Fruit fly (Drosophila melanogaster) whole organism, embryonic: ENCODE data around the gene CG15717.

Source experiments
- Atf6 ChIP-seq: fragments of 200-800 bp; sonication (Bioruptor generic); IDR thresholded peaks from 2 replicates; pipeline ENCODE4 v1.3.6; 2022; ENCODE audit warnings: missing biosample characterization, missing genetic modification characterization
- CG10431 ChIP-seq: fragments of 200-800 bp; sonication (Bioruptor generic); optimal IDR thresholded peaks from 3 replicates; lab custom pipeline; 2018; ENCODE audit warnings: missing biosample characterization, mild to moderate bottlenecking, missing genetic modification characterization
- CG11093 ChIP-seq: fragments of 200-800 bp; sonication (Bioruptor generic); IDR thresholded peaks from 3 replicates; pipeline ENCODE4 v1.3.6; 2022; ENCODE audit warnings: missing biosample characterization, missing genetic modification characterization
- CG12155 ChIP-seq: fragments of 200-800 bp; sonication (Bioruptor generic); optimal IDR thresholded peaks from 3 replicates; lab custom pipeline; 2016; ENCODE audit warnings: missing biosample characterization, missing genetic modification characterization
- CG13775 ChIP-seq: fragments of 200-800 bp; sonication (Bioruptor generic); optimal IDR thresholded peaks from 3 replicates; lab custom pipeline; 2017; ENCODE audit warnings: missing biosample characterization, mild to moderate bottlenecking, missing genetic modification characterization
- CG14014 ChIP-seq: fragments of 200-800 bp; sonication (Bioruptor generic); IDR thresholded peaks from 2 replicates; pipeline ENCODE4 v1.3.6; 2022; ENCODE audit warnings: missing biosample characterization, missing genetic modification characterization
- CG15011 ChIP-seq: fragments of 200-800 bp; sonication (Bioruptor generic); optimal IDR thresholded peaks from 3 replicates; lab custom pipeline; 2018; ENCODE audit warnings: missing biosample characterization, mild to moderate bottlenecking, missing genetic modification characterization
- CG1792 ChIP-seq: fragments of 200-800 bp; sonication (Bioruptor generic); optimal IDR thresholded peaks from 2 replicates; lab custom pipeline; 2016; ENCODE audit warnings: missing biosample characterization, missing genetic modification characterization
- CG2199 ChIP-seq: fragments of 200-800 bp; sonication (Bioruptor generic); IDR thresholded peaks from 3 replicates; pipeline ENCODE4 v1.3.6; 2022; ENCODE audit warnings: missing biosample characterization, missing genetic modification characterization
- CG30020 ChIP-seq: fragments of 200-800 bp; optimal IDR thresholded peaks from 2 replicates; lab custom pipeline; 2019; ENCODE audit warnings: missing biosample characterization, mild to moderate bottlenecking, missing genetic modification characterization, moderate library complexity
- CG32772 ChIP-seq: fragments of 200-800 bp; sonication (Bioruptor generic); IDR thresholded peaks from 2 replicates; pipeline ENCODE4 v1.3.6; 2022; ENCODE audit warnings: missing biosample characterization, missing genetic modification characterization
- CG6765 ChIP-seq: fragments of 200-800 bp; sonication (Bioruptor generic); optimal IDR thresholded peaks from 3 replicates; lab custom pipeline; 2017; ENCODE audit warnings: missing biosample characterization, mild to moderate bottlenecking, missing genetic modification characterization
- CG7271 ChIP-seq: fragments of 200-800 bp; sonication (Bioruptor generic); optimal IDR thresholded peaks from 2 replicates; lab custom pipeline; 2018; ENCODE audit warnings: missing biosample characterization, mild to moderate bottlenecking, missing genetic modification characterization, moderate library complexity
- CG7928 ChIP-seq: fragments of 200-800 bp; sonication (Bioruptor generic); optimal IDR thresholded peaks from 2 replicates; lab custom pipeline; 2017; ENCODE audit warnings: missing biosample characterization, mild to moderate bottlenecking, missing genetic modification characterization
- CG8290 ChIP-seq, 3 experiments: fragments of 200-800 bp; sonication (Bioruptor generic); optimal IDR thresholded peaks; 2 replicates each; lab custom pipeline; 2016 to 2019; ENCODE audit warnings: missing biosample characterization in 3 of 3, missing genetic modification characterization in 3 of 3, mild to moderate bottlenecking in 2 of 3, moderate library complexity in 1 of 3
- Chrac-16 ChIP-seq: fragments of 200-800 bp; sonication (Bioruptor generic); optimal IDR thresholded peaks from 3 replicates; lab custom pipeline; 2016; ENCODE audit warnings: missing biosample characterization, missing genetic modification characterization
- CkIIα-i1 ChIP-seq: fragments of 200-800 bp; sonication (Bioruptor generic); IDR thresholded peaks from 2 replicates; pipeline ENCODE4 v1.3.6; 2022; ENCODE audit warnings: missing biosample characterization, missing genetic modification characterization
- Deaf1 ChIP-seq: fragments of 200-800 bp; optimal IDR thresholded peaks from 3 replicates; lab custom pipeline; 2019; ENCODE audit warnings: missing biosample characterization, mild to moderate bottlenecking, missing genetic modification characterization, moderate library complexity
- Dll ChIP-seq: fragments of 200-800 bp; sonication (Bioruptor generic); IDR thresholded peaks from 4 replicates; pipeline ENCODE4 v1.3.6; 2022; ENCODE audit warnings: missing biosample characterization, missing genetic modification characterization; ENCODE audit not compliant: partially characterized antibody
- HHEX ChIP-seq: fragments of 200-800 bp; sonication (Bioruptor generic); optimal IDR thresholded peaks from 3 replicates; lab custom pipeline; 2017; ENCODE audit warnings: missing biosample characterization, mild to moderate bottlenecking, missing genetic modification characterization, missing genetic modification reagents
- HmgD ChIP-seq: fragments of 200-800 bp; sonication (Bioruptor generic); optimal IDR thresholded peaks from 3 replicates; lab custom pipeline; 2016; ENCODE audit warnings: missing biosample characterization, missing genetic modification characterization
- Lpt ChIP-seq: fragments of >200 bp; optimal IDR thresholded peaks from 2 replicates; lab custom pipeline; 2018; ENCODE audit warnings: missing biosample characterization, missing genetic modification characterization
- Mes4 ChIP-seq: fragments of 200-800 bp; sonication (Bioruptor generic); optimal IDR thresholded peaks from 2 replicates; lab custom pipeline; 2016; ENCODE audit warnings: missing biosample characterization, missing genetic modification characterization
- NC2β ChIP-seq: fragments of 200-800 bp; sonication (Bioruptor generic); optimal IDR thresholded peaks from 2 replicates; lab custom pipeline; 2016; ENCODE audit warnings: missing biosample characterization, missing genetic modification characterization
- Nf-YA ChIP-seq: fragments of 200-800 bp; sonication (Bioruptor generic); IDR thresholded peaks from 2 replicates; pipeline ENCODE4 v1.3.6; 2022; ENCODE audit warnings: missing biosample characterization, missing genetic modification characterization
- Rx ChIP-seq: fragments of 200-800 bp; sonication (Bioruptor generic); IDR thresholded peaks from 2 replicates; pipeline ENCODE4 v1.3.6; 2022; ENCODE audit warnings: missing biosample characterization, missing genetic modification characterization
- Trl ChIP-seq, 3 experiments: fragments of >200 bp in 2 of 3; fragments of 200-800 bp in 1 of 3; sonication (Bioruptor generic) in 1 of 3; optimal IDR thresholded peaks; 2 replicates in 1 of 3; 3 replicates in 2 of 3; lab custom pipeline; 2016 to 2017; ENCODE audit warnings: missing biosample characterization in 1 of 3, missing genetic modification characterization in 1 of 3
- Vsx1 ChIP-seq: fragments of 200-800 bp; sonication (Bioruptor generic); optimal IDR thresholded peaks from 2 replicates; lab custom pipeline; 2017; ENCODE audit warnings: missing biosample characterization, mild to moderate bottlenecking, missing genetic modification characterization, missing genetic modification reagents
- abd-A ChIP-seq: fragments of 200-800 bp; sonication (Bioruptor generic); optimal IDR thresholded peaks from 3 replicates; lab custom pipeline; 2019; ENCODE audit warnings: missing biosample characterization, mild to moderate bottlenecking, missing genetic modification characterization, moderate library complexity
- aop ChIP-seq: fragments of 200-800 bp; sonication (Bioruptor generic); IDR thresholded peaks from 2 replicates; pipeline ENCODE4 v1.3.6; 2022; ENCODE audit warnings: missing biosample characterization, missing genetic modification characterization
- ase ChIP-seq: fragments of 200-800 bp; sonication (Bioruptor generic); IDR thresholded peaks from 3 replicates; pipeline ENCODE4 v1.3.6; 2022; ENCODE audit warnings: missing biosample characterization, missing genetic modification characterization
- br ChIP-seq: fragments of >200 bp; optimal IDR thresholded peaks from 2 replicates; lab custom pipeline; 2017
- bsh ChIP-seq, 2 experiments: fragments of 200-800 bp; sonication (Bioruptor generic); optimal IDR thresholded peaks; 2 replicates each; lab custom pipeline; 2017 to 2018; ENCODE audit warnings: mild to moderate bottlenecking in 2 of 2, missing biosample characterization in 2 of 2, missing genetic modification characterization in 2 of 2, moderate library complexity in 1 of 2
- crol ChIP-seq: fragments of 200-800 bp; sonication (Bioruptor generic); IDR thresholded peaks from 2 replicates; pipeline ENCODE4 v1.3.6; 2022; ENCODE audit warnings: missing biosample characterization, missing genetic modification characterization
- exex ChIP-seq: fragments of 200-800 bp; sonication (Bioruptor generic); optimal IDR thresholded peaks from 4 replicates; lab custom pipeline; 2018; ENCODE audit warnings: missing biosample characterization, mild to moderate bottlenecking, missing genetic modification characterization, moderate library complexity
- hb ChIP-seq: fragments of 200-800 bp; sonication (Bioruptor generic); IDR thresholded peaks from 3 replicates; pipeline ENCODE4 v1.3.6; 2022; ENCODE audit warnings: missing biosample characterization, missing genetic modification characterization; ENCODE audit not compliant: partially characterized antibody
- ken ChIP-seq: fragments of 200-800 bp; sonication (Bioruptor generic); IDR thresholded peaks from 3 replicates; pipeline ENCODE4 v1.3.6; 2022; ENCODE audit warnings: missing biosample characterization, missing genetic modification characterization
- lbe ChIP-seq: fragments of 200-800 bp; sonication (Bioruptor generic); optimal IDR thresholded peaks from 2 replicates; lab custom pipeline; 2016; ENCODE audit warnings: missing biosample characterization, mild to moderate bottlenecking, missing genetic modification characterization
- lov ChIP-seq, 2 experiments: fragments of 200-800 bp in 1 of 2; fragments of >200 bp in 1 of 2; sonication (Bioruptor generic) in 1 of 2; IDR thresholded peaks in 1 of 2; optimal IDR thresholded peaks in 1 of 2; 2 replicates in 1 of 2; 3 replicates in 1 of 2; pipeline versions ENCODE4 v1.3.6 to Lab custom; 2017 to 2022; ENCODE audit warnings: missing biosample characterization in 1 of 2, missing genetic modification characterization in 1 of 2
- nerfin-1 ChIP-seq: fragments of 200-800 bp; sonication (Bioruptor generic); optimal IDR thresholded peaks from 3 replicates; lab custom pipeline; 2019; ENCODE audit warnings: missing biosample characterization, mild to moderate bottlenecking, missing genetic modification characterization, moderate library complexity
- pzg ChIP-seq: fragments of 200-800 bp; sonication (Bioruptor generic); optimal IDR thresholded peaks from 3 replicates; lab custom pipeline; 2018; ENCODE audit warnings: missing biosample characterization, mild to moderate bottlenecking, missing genetic modification characterization, moderate library complexity
- sna ChIP-seq: fragments of 200-800 bp; sonication (Bioruptor generic); IDR thresholded peaks from 2 replicates; pipeline ENCODE4 v1.3.6; 2022; ENCODE audit warnings: missing biosample characterization, missing genetic modification characterization; ENCODE audit not compliant: partially characterized antibody
- ssp ChIP-seq: fragments of 200-800 bp; sonication (Bioruptor generic); IDR thresholded peaks from 2 replicates; pipeline ENCODE4 v1.3.6; 2022; ENCODE audit warnings: missing biosample characterization, missing genetic modification characterization
- tll ChIP-seq, 2 experiments: fragments of 200-800 bp in 1 of 2; fragments of >200 bp in 1 of 2; sonication (Bioruptor generic) in 1 of 2; optimal IDR thresholded peaks; 2 replicates each; lab custom pipeline; 2017 to 2019; ENCODE audit warnings: missing biosample characterization in 2 of 2, missing genetic modification characterization in 2 of 2, mild to moderate bottlenecking in 1 of 2, moderate library complexity in 1 of 2
- z ChIP-seq: fragments of 200-800 bp; sonication (Bioruptor generic); IDR thresholded peaks from 3 replicates; pipeline ENCODE4 v1.3.6; 2022; ENCODE audit warnings: missing biosample characterization, missing genetic modification characterization
- zen ChIP-seq: fragments of 200-800 bp; sonication (Bioruptor generic); optimal IDR thresholded peaks from 3 replicates; lab custom pipeline; 2018; ENCODE audit warnings: missing biosample characterization, mild to moderate bottlenecking, missing genetic modification characterization, moderate library complexity
- zf30C ChIP-seq: fragments of 200-800 bp; sonication (Bioruptor generic); optimal IDR thresholded peaks from 3 replicates; lab custom pipeline; 2018; ENCODE audit warnings: missing biosample characterization, mild to moderate bottlenecking, missing genetic modification characterization
- zfh1 ChIP-seq: fragments of 200-800 bp; sonication (Bioruptor generic); IDR thresholded peaks from 3 replicates; pipeline ENCODE4 v1.3.6; 2022; ENCODE audit warnings: missing biosample characterization, missing genetic modification characterization

Gene CG15717

DNA sequence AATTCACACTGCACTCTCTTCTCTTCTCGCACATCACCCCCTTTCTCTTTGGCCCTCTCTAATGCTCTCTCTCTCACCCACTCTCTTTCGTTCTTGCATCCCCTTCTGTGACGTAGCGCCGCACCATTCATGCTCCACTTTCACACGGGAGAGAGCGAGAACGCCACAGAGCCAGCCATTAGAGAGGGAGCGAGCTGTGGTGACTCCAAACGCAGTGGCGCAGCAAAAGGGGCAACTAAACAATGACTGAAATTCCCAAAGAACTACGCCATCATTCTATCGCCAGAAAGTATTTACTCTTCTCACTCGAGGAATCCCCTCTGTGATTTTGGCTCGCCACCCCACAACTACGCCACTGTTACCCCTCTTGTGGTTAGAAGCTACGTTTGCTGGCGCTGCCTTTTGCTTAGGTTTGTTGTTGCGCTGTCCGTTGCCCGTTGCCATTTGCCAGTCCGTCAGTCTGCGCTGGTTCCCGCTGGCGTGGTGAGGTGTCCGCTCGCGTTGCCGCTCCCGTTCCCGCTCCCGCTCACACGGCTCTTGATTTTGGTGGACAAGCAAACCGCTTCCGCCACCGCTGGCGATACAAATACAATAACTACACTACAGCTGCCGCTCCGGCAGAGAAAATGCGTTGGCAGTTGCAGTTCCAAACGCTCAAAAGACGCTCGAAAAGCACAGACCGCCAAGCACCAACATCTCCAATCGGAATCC lies 2.5 kb downstream of the CG15717 start (continued):
- peak; percentile 80 for TF ChIP-seq CG30020 (tag; lab: Kevin White, UChicago)
- peak; percentile 99 for TF ChIP-seq HHEX (GFP tag; lab: Kevin White, UChicago)
- peak; percentile 99 for TF ChIP-seq CG12155 (GFP tag; lab: Kevin White, UChicago)
- peak; percentile 91 for TF ChIP-seq CG10431
- peak; percentile 99 for TF ChIP-seq Atf6 (GFP tag; lab: Robert Waterston, UW)
- peak; percentile 93 for TF ChIP-seq exex (tag; lab: Kevin White, UChicago)
- TF ChIP-seq z (GFP tag; lab: Robert Waterston, UW) = peak; percentile 84
- peak; percentile 99 for TF ChIP-seq CG32772 (GFP tag; lab: Robert Waterston, UW)
- peak; percentile 97 for TF ChIP-seq aop (GFP tag; lab: Robert Waterston, UW)
- TF ChIP-seq CG8290 (GFP tag; optimal IDR thresholded peaks at IDR 0.05; lab: Kevin White, UChicago) = peak; percentile 98
- peak; percentile 81 to 100 for TF ChIP-seq CG8290 (tag; optimal IDR thresholded peaks at IDR 0.05; lab: Kevin White, UChicago)
- peak; percentile 91 for TF ChIP-seq crol (GFP tag; lab: Robert Waterston, UW)
- 0 out of 3 replicates have a peak, but pooled peaks have one; percentile 50 for TF ChIP-seq hb (GFP tag; lab: Robert Waterston, UW)
- peak in 1 of 2 experiments; percentile 38 for TF ChIP-seq tll (GFP tag; optimal IDR thresholded peaks at IDR 0.05; lab: Kevin White, UChicago)
- TF ChIP-seq Nf-YA (GFP tag; lab: Robert Waterston, UW) = peak; percentile 97
- TF ChIP-seq zen = peak; percentile 93
- peak; percentile 95 for TF ChIP-seq nerfin-1 (tag; lab: Kevin White, UChicago)
- TF ChIP-seq Chrac-16 (GFP tag; lab: Kevin White, UChicago) = peak; percentile 99
- TF ChIP-seq lov (optimal IDR thresholded peaks at IDR 0.05; lab: Kevin White, UChicago) = no peak
- TF ChIP-seq lov (GFP tag; IDR thresholded peaks at IDR 0.05; lab: Robert Waterston, UW) = peak; percentile 99
- TF ChIP-seq CG7928 = peak; percentile 85
- TF ChIP-seq lbe (GFP tag; lab: Kevin White, UChicago) = peak; percentile 98
- peak; percentile 97 for TF ChIP-seq CG13775
- TF ChIP-seq CG6765 = peak; percentile 97
- TF ChIP-seq sna = peak; percentile 74
- TF ChIP-seq CG2199 (GFP tag; lab: Robert Waterston, UW) = peak; percentile 99
- peak; percentile 82 for TF ChIP-seq Deaf1 (tag; lab: Kevin White, UChicago)
- TF ChIP-seq abd-A = peak; percentile 96
- peak; percentile 94 for TF ChIP-seq Vsx1
- TF ChIP-seq pzg (GFP tag; lab: Kevin White, UChicago) = peak; percentile 63
- peak; percentile 98 for TF ChIP-seq NC2β (GFP tag; lab: Kevin White, UChicago)
- TF ChIP-seq HmgD (GFP tag; lab: Kevin White, UChicago) = peak; percentile 99
- TF ChIP-seq ase (GFP tag; lab: Robert Waterston, UW) = peak; percentile 99
- peak; percentile 97 to 98 for TF ChIP-seq bsh (GFP tag; optimal IDR thresholded peaks at IDR 0.05; lab: Kevin White, UChicago)
- TF ChIP-seq Dll (GFP tag; lab: Robert Waterston, UW) = peak; percentile 49; the same call in 2 of the 4 replicates
- peak; percentile 99 for TF ChIP-seq CG14014 (GFP tag; lab: Robert Waterston, UW)
- TF ChIP-seq CG7271 = peak; percentile 23
- TF ChIP-seq CG15011 (GFP tag; lab: Kevin White, UChicago) = peak; percentile 97
- TF ChIP-seq CG11093 (GFP tag; lab: Robert Waterston, UW) = peak; percentile 99
- peak; percentile 99 for TF ChIP-seq Rx
- no peak for TF ChIP-seq Lpt (GFP tag; lab: Kevin White, UChicago)
- peak; percentile 94 for TF ChIP-seq CkIIα-i1 (GFP tag; lab: Robert Waterston, UW)
- peak; percentile 99 for TF ChIP-seq CG1792 (GFP tag; lab: Kevin White, UChicago)
- peak; percentile 96 to 98 for TF ChIP-seq Trl (optimal IDR thresholded peaks at IDR 0.05; lab: Kevin White, UChicago)
- peak; percentile 99 for TF ChIP-seq Trl (GFP tag; optimal IDR thresholded peaks at IDR 0.05; lab: Kevin White, UChicago)
- no peak for TF ChIP-seq br
- TF ChIP-seq Mes4 (GFP tag; lab: Kevin White, UChicago) = peak; percentile 99
- peak; percentile 95 for TF ChIP-seq ssp (GFP tag; lab: Robert Waterston, UW)
- TF ChIP-seq ken (GFP tag; lab: Robert Waterston, UW) = peak; percentile 99
- TF ChIP-seq zf30C (GFP tag; lab: Kevin White, UChicago) = peak; percentile 42
- peak; percentile 100 for TF ChIP-seq zfh1
